Fruit fly (Drosophila melanogaster): Measurements from ENCODE around the gene CG2924.

DNA sequence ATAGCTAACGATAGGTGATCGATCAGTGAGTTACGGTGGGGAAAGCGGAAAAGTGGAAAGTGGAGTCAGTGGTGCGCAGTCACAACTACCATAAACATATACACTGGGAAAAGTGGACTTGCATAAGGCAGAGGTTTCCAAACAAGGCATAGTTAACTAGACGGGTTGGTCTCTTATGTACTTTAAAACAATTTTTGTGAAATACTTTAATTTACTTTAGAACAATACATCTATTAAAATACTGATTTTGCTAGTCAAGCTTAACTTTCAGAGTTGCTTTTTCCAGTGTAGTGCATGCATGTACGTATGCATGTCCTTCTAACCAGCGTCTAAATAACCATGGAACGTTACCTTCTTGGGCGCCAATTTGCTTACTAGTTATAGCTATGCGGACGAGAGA lies 50.7 kb downstream of the CG2924 start:
- TF ChIP-seq hbn (GFP tag; IDR thresholded peaks at IDR 0.05; ENCODE audit: partially characterized antibody) (no peak), CG5953 (GFP tag; IDR thresholded peaks at IDR 0.05) (no peak), CG18619 (GFP tag; optimal IDR thresholded peaks at IDR 0.05) (no peak), CG6813 (GFP tag; optimal IDR thresholded peaks at IDR 0.05) (no peak), Dref (GFP tag; IDR thresholded peaks at IDR 0.05) (no peak), CG9876 (GFP tag; optimal IDR thresholded peaks at IDR 0.05) (no peak), Pdp1 (GFP tag; optimal IDR thresholded peaks at IDR 0.05) (no peak), NC2α (GFP tag; optimal IDR thresholded peaks at IDR 0.05) (no peak), vfl (GFP tag; optimal IDR thresholded peaks at IDR 0.05) (no peak), ken (GFP tag; IDR thresholded peaks at IDR 0.05) (no peak), ab (GFP tag; optimal IDR thresholded peaks at IDR 0.05) (no peak), D19B (GFP tag; optimal IDR thresholded peaks at IDR 0.05) (no peak), CG10462 (GFP tag; optimal IDR thresholded peaks at IDR 0.05) (no peak)

All from whole organism, embryonic.